Fruit fly (Drosophila melanogaster) whole organism, adult: ENCODE results near the gene escl.

ENCODE experiments used
- CG1620 ChIP-seq: fragments of 200-800 bp; sonication (Bioruptor generic); optimal IDR thresholded peaks from 2 replicates; lab custom pipeline; 2016; ENCODE audit warnings: missing biosample characterization, missing genetic modification characterization
- Clk ChIP-seq: fragments of 200-800 bp; sonication (Bioruptor generic); optimal IDR thresholded peaks from 2 replicates; lab custom pipeline; 2017; ENCODE audit warnings: missing biosample characterization, missing genetic modification characterization
- bab1 ChIP-seq: fragments of 200-800 bp; sonication (Bioruptor generic); optimal IDR thresholded peaks from 3 replicates; lab custom pipeline; 2019; ENCODE audit warnings: missing biosample characterization, mild to moderate bottlenecking, missing genetic modification characterization, moderate library complexity
- kay ChIP-seq: fragments of 200-800 bp; sonication (Bioruptor generic); peaks from one replicate; lab custom pipeline; 2016; ENCODE audit warnings: missing biosample characterization, missing genetic modification characterization, borderline replicate concordance
- pad ChIP-seq: fragments of 200-800 bp; sonication (Bioruptor generic); optimal IDR thresholded peaks from 3 replicates; lab custom pipeline; 2017; ENCODE audit warnings: missing biosample characterization, missing genetic modification characterization, mild to moderate bottlenecking, moderate library complexity, missing genetic modification reagents
- toe ChIP-seq: fragments of 200-800 bp; sonication (Bioruptor generic); optimal IDR thresholded peaks from 2 replicates; lab custom pipeline; 2016; ENCODE audit warnings: missing biosample characterization, missing genetic modification characterization

DNA sequence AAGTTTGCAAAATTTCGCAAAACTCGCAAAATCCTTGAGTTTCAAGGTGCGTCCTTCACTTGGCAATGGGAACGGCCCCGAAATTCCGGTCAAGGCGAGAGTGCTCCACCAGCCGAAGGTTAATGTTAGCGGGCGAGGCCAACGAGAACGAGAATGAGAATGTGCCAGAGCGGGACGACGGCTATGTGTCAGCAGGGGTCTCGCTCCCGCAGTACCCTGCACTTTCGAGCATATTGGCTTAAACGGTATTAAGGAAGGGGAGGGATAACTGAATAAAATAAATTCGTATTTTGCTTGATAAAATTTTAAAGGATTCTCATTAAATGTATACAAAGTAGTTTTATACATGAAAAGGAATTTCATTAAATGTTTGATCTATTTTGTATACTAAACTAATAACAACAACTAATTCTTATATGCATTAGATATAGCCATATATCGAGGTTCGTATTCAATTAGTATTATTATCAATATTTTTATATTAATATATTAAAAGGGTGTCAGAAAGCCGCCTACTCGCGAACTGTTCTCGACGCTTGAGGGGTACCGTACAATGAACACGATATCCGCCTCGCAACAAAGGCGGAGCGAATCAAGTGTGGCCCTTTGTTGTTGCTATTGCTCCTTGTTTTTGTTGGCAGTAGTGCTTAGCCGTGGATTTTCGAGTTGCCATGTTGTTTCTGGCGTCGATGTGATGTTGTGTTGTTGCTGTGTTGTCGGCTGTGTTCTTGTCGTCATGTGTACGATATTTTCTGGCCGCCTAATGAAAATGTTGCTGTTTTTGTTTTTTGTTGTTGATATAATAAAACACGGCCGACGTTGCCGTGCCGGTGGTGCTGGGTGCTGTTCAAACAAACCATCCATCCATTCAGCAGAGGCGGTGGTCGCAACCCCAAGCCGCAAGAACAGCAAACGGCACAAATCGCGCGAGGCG lies 15.9 kb downstream of the escl start:
- TF ChIP-seq bab1 (GFP tag; lab: Kevin White, UChicago) (peak; percentile 80), kay (GFP tag; lab: Kevin White, UChicago) (peak; percentile 93), toe (peak; percentile 79), Clk (GFP tag; lab: Kevin White, UChicago) (peak; percentile 41), pad (GFP tag; lab: Kevin White, UChicago) (peak; percentile 98), CG1620 (peak; percentile 53)
